Worm (Caenorhabditis elegans) whole organism, early embryonic: ENCODE measurements around the gene gst-27.

Source experiments
- aly-1 ChIP-seq: sonication (generic microtip); optimal IDR thresholded peaks from 2 replicates; lab custom pipeline; 2016; ENCODE audit warnings: missing genetic modification characterization, missing compliant biosample characterization
- ceh-13 ChIP-seq: fragments of 200-800 bp; sonication (Bioruptor generic); optimal IDR thresholded peaks from 2 replicates; lab custom pipeline; 2018; ENCODE audit warnings: mild to moderate bottlenecking, missing genetic modification characterization, missing compliant biosample characterization
- scrt-1 ChIP-seq: fragments of 200-800 bp; sonication (Bioruptor generic); IDR thresholded peaks from 2 replicates; pipeline ENCODE4 v1.3.6; 2022; ENCODE audit warnings: missing genetic modification characterization, missing compliant biosample characterization
- sea-1 ChIP-seq: fragments of 200-800 bp; sonication (Bioruptor generic); conservative IDR thresholded peaks from 2 replicates; pipeline ENCODE4 v1.3.6; 2022; ENCODE audit warnings: missing genetic modification characterization, missing compliant biosample characterization
- tbx-37 ChIP-seq: fragments of 200-800 bp; sonication (Bioruptor generic); conservative IDR thresholded peaks from 2 replicates; pipeline ENCODE4 v1.3.6; 2022; ENCODE audit warnings: missing genetic modification reagents, missing genetic modification characterization, missing compliant biosample characterization

DNA sequence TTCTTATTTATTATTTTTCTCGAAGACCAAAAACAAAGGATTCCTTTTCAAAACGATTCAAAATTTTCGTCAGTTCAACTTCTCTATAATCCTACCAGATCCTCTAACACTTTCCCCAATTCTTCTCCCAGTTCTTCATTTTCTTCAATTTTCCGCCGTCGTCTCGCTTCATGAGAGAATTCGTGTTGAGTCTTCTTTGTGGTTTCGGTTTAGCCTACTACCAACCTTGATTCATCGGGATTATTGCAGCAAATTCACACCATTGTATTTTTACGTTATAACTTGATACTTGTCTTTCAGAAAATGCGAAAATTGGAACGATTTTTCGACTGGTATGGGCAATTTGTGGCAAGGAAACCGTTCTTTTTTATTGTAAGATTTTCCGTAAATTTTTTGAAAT, 7.7 kb downstream of the gst-27 start, which contains the start of gene ptr-20:
- TF ChIP-seq ceh-13 (no peak), tbx-37 (no peak), aly-1 (no peak), sea-1 (no peak), scrt-1 (no peak)
